Worm (Caenorhabditis elegans) whole organism, late embryonic: ENCODE results near the gene C46E10.1.

Experiments
- ama-1 ChIP-seq: fragments of 150-350 bp; optimal IDR thresholded peaks from 2 replicates; lab custom pipeline; 2014
- ceh-30 ChIP-seq: fragments of 150-350 bp; optimal IDR thresholded peaks from 2 replicates; lab custom pipeline; 2014; ENCODE audit warnings: missing biosample characterization, missing genetic modification characterization
- elt-2 ChIP-seq: sonication (generic microtip); optimal IDR thresholded peaks from 2 replicates; lab custom pipeline; 2016; ENCODE audit warnings: missing genetic modification reagents, missing genetic modification characterization, missing compliant biosample characterization
- hlh-15 ChIP-seq: sonication (generic microtip); optimal IDR thresholded peaks from 2 replicates; lab custom pipeline; 2016; ENCODE audit warnings: missing genetic modification characterization, missing compliant biosample characterization
- nfya-1 ChIP-seq: sonication (generic microtip); optimal IDR thresholded peaks from 2 replicates; lab custom pipeline; 2017; ENCODE audit warnings: missing genetic modification characterization, mild to moderate bottlenecking, missing compliant biosample characterization, antibody characterized with exemption, moderate library complexity
- rnt-1 ChIP-seq: sonication (generic microtip); optimal IDR thresholded peaks from 2 replicates; lab custom pipeline; 2016; ENCODE audit warnings: missing genetic modification characterization, missing compliant biosample characterization
- sox-2 ChIP-seq: fragments of 200-800 bp; sonication (Bioruptor generic); IDR thresholded peaks from 2 replicates; pipeline ENCODE4 v1.3.6; 2022; ENCODE audit warnings: missing genetic modification reagents, missing genetic modification characterization, missing compliant biosample characterization
- sox-4 ChIP-seq: sonication (generic microtip); optimal IDR thresholded peaks from 2 replicates; lab custom pipeline; 2017; ENCODE audit warnings: mild to moderate bottlenecking, missing genetic modification characterization, inconsistent platforms, missing compliant biosample characterization
- unc-55 ChIP-seq: sonication (generic microtip); optimal IDR thresholded peaks from 2 replicates; lab custom pipeline; 2017; ENCODE audit warnings: missing biosample characterization, missing genetic modification reagents, missing genetic modification characterization
- unc-86 ChIP-seq: sonication (generic microtip); optimal IDR thresholded peaks from 2 replicates; lab custom pipeline; 2016; ENCODE audit warnings: missing genetic modification characterization, missing compliant biosample characterization
- zip-5 ChIP-seq: sonication (generic microtip); optimal IDR thresholded peaks from 2 replicates; lab custom pipeline; 2016; ENCODE audit warnings: missing genetic modification characterization, missing compliant biosample characterization

- TF ChIP-seq rnt-1 (tag; lab: Kevin White, UChicago) (no peak), hlh-15 (tag; lab: Kevin White, UChicago) (no peak), ama-1 (lab: Kevin White, UChicago) (no peak), nfya-1 (tag; lab: Kevin White, UChicago) (no peak), unc-86 (tag; lab: Kevin White, UChicago) (no peak), elt-2 (tag; lab: Kevin White, UChicago) (no peak), zip-5 (tag; lab: Kevin White, UChicago) (no peak), unc-55 (GFP tag; lab: Kevin White, UChicago) (no peak), sox-2 (GFP tag; lab: Robert Waterston, UW) (no peak), ceh-30 (tag; lab: Kevin White, UChicago) (no peak), sox-4 (tag; lab: Kevin White, UChicago) (no peak)
These were observed 23.4 kb downstream of the C46E10.1 start, which contains the start of gene fbxb-92 for ce11 chrII:3747405-3747804.
